Fruit fly (Drosophila melanogaster): Measurements from ENCODE around the gene CG4408.

Gene CG4408

DNA sequence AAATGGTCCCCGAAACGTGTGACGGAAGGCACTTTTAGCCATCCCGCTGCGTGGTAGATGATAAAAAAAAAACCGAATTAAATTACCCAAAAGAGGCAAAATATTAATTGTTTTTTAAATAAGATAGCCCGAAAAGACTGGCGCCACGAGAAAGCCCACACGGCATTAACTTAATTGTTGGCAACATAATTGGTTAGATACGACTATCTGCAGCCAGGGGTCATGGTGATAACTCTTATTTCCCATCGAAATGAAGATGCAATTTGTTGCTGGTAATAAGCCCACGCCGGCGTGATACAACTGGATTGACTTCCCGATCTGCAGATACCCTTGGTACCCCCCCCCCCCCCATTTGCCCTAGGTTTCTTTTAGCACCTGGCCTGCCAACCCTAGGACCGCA, 35.7 kb downstream of the CG4408 start:
- no peak for TF ChIP-seq Camta (GFP tag; optimal IDR thresholded peaks at IDR 0.05)
- TF ChIP-seq CG34376 (GFP tag; optimal IDR thresholded peaks at IDR 0.05): no peak
- TF ChIP-seq nom (GFP tag; optimal IDR thresholded peaks at IDR 0.05): no peak
- TF ChIP-seq slou (GFP tag; optimal IDR thresholded peaks at IDR 0.05): no peak
- TF ChIP-seq CG3838 (GFP tag; optimal IDR thresholded peaks at IDR 0.05): no peak
- TF ChIP-seq klu (GFP tag; IDR thresholded peaks at IDR 0.05): no peak
- TF ChIP-seq dm (GFP tag; optimal IDR thresholded peaks at IDR 0.05): no peak
- TF ChIP-seq CG10209 (GFP tag; optimal IDR thresholded peaks at IDR 0.05): no peak
- TF ChIP-seq wor (GFP tag; IDR thresholded peaks at IDR 0.05): no peak
- no peak for TF ChIP-seq CG9797 (GFP tag; optimal IDR thresholded peaks at IDR 0.05)
- TF ChIP-seq CG10565 (GFP tag; optimal IDR thresholded peaks at IDR 0.05): no peak

DNA sequence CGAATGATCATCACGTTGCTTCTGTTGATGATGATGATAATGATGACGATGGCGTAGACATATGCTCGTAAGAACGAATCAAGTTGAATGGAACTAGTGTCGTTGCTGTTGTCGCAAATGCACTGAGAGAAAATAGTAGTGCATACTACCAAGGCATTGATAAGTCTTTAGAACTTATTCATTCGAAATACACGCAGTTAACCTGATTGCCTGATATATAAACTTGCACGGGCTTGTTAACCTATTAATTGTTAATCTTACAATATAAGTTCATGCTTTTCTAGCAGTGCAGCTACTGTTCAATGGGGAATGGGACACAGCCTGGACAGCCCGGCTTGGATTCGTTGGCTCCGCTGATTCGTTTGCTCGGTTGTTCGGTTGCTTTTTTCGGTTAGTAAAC, 37.1 kb downstream of the CG4408 start:
- peak; percentile 52 for TF ChIP-seq Lhr (GFP tag; optimal IDR thresholded peaks at IDR 0.05)
- TF ChIP-seq btn (GFP tag; optimal IDR thresholded peaks at IDR 0.05): peak; percentile 75
- no peak for TF ChIP-seq Trl (optimal IDR thresholded peaks at IDR 0.05)
- TF ChIP-seq Trl (GFP tag; optimal IDR thresholded peaks at IDR 0.05): peak; percentile 89
- no peak for TF ChIP-seq hbn (GFP tag; IDR thresholded peaks at IDR 0.05; ENCODE audit: partially characterized antibody)
- peak; percentile 70 for TF ChIP-seq Awh (GFP tag; IDR thresholded peaks at IDR 0.05)
- TF ChIP-seq so (GFP tag; IDR thresholded peaks at IDR 0.05): peak; percentile 71; the same call in 2 of the 3 replicates
- peak; percentile 70 for TF ChIP-seq CG11695 (GFP tag; IDR thresholded peaks at IDR 0.05)
- TF ChIP-seq D (optimal IDR thresholded peaks at IDR 0.05): no peak
- peak; percentile 83 for TF ChIP-seq D (GFP tag; optimal IDR thresholded peaks at IDR 0.05)
- TF ChIP-seq esg (GFP tag; conservative IDR thresholded peaks at IDR 0.05): peak; percentile 69
- TF ChIP-seq CG3995 (GFP tag; optimal IDR thresholded peaks at IDR 0.05): no peak
- peak; percentile 66; the same call in 1 of the 2 replicates for TF ChIP-seq toy (GFP tag; IDR thresholded peaks at IDR 0.05)
- TF ChIP-seq CG11398 (GFP tag; optimal IDR thresholded peaks at IDR 0.05): peak; percentile 85
- peak; percentile 78 for TF ChIP-seq CG8290 (GFP tag; optimal IDR thresholded peaks at IDR 0.05)
- TF ChIP-seq CG8290 (tag; optimal IDR thresholded peaks at IDR 0.05): peak; percentile 13 to 96
- peak; percentile 35 for TF ChIP-seq CG10565 (GFP tag; optimal IDR thresholded peaks at IDR 0.05)
- TF ChIP-seq tll (GFP tag; optimal IDR thresholded peaks at IDR 0.05): no peak
- TF ChIP-seq crol (GFP tag; IDR thresholded peaks at IDR 0.05): no peak
- TF ChIP-seq ac (GFP tag; optimal IDR thresholded peaks at IDR 0.05): peak; percentile 67
- TF ChIP-seq CG31388 (GFP tag; optimal IDR thresholded peaks at IDR 0.05): peak; percentile 56
- TF ChIP-seq luna (GFP tag; optimal IDR thresholded peaks at IDR 0.05): peak; percentile 20
- peak; percentile 81 for TF ChIP-seq H15 (GFP tag; IDR thresholded peaks at IDR 0.05)
- TF ChIP-seq CG16815 (GFP tag; optimal IDR thresholded peaks at IDR 0.05): peak; percentile 88
- TF ChIP-seq B-H2 (GFP tag; optimal IDR thresholded peaks at IDR 0.05): no peak
- TF ChIP-seq croc (GFP tag; conservative IDR thresholded peaks at IDR 0.05): peak; percentile 74
- peak; percentile 89 for TF ChIP-seq CG12391 (tag; optimal IDR thresholded peaks at IDR 0.05)
- no peak for TF ChIP-seq sug (tag; optimal IDR thresholded peaks at IDR 0.05)
- peak; percentile 5 for TF ChIP-seq CG9797 (GFP tag; optimal IDR thresholded peaks at IDR 0.05)
- peak; percentile 81 for TF ChIP-seq NC2α (GFP tag; optimal IDR thresholded peaks at IDR 0.05)
- peak; percentile 82 for TF ChIP-seq bab2 (GFP tag; optimal IDR thresholded peaks at IDR 0.05)
- TF ChIP-seq CG10274 (GFP tag; optimal IDR thresholded peaks at IDR 0.05): peak; percentile 62
- peak; percentile 58 for TF ChIP-seq kah (GFP tag; optimal IDR thresholded peaks at IDR 0.05)
- TF ChIP-seq CG2199 (GFP tag; IDR thresholded peaks at IDR 0.05): peak; percentile 35; the same call in 1 of the 3 replicates
- peak; percentile 71 for TF ChIP-seq Usf (GFP tag; optimal IDR thresholded peaks at IDR 0.05)
- peak; percentile 78 for TF ChIP-seq disco-r (GFP tag; optimal IDR thresholded peaks at IDR 0.05)
- TF ChIP-seq nmo (GFP tag; optimal IDR thresholded peaks at IDR 0.05): peak; percentile 87
- TF ChIP-seq CG7357 (GFP tag; IDR thresholded peaks at IDR 0.05): peak; percentile 73; the same call in 2 of the 3 replicates
- no peak for TF ChIP-seq sc (optimal IDR thresholded peaks at IDR 0.05)
- peak; percentile 86 for TF ChIP-seq sc (GFP tag; optimal IDR thresholded peaks at IDR 0.05)
- peak; percentile 40 for TF ChIP-seq sqz (GFP tag; optimal IDR thresholded peaks at IDR 0.05)
- TF ChIP-seq inv (GFP tag; IDR thresholded peaks at IDR 0.05; ENCODE audit: partially characterized antibody): no peak

All from whole organism, embryonic.